Worm (Caenorhabditis elegans) whole organism, early embryonic: ENCODE measurements around the gene F23B12.7.

Experiments used
- ama-1 ChIP-seq: fragments of 150-350 bp; optimal IDR thresholded peaks from 2 replicates; lab custom pipeline; 2014
- hmbx-1 ChIP-seq: sonication (generic microtip); optimal IDR thresholded peaks from 2 replicates; lab custom pipeline; 2016; ENCODE audit warnings: mild to moderate bottlenecking, missing genetic modification characterization, missing compliant biosample characterization

DNA sequence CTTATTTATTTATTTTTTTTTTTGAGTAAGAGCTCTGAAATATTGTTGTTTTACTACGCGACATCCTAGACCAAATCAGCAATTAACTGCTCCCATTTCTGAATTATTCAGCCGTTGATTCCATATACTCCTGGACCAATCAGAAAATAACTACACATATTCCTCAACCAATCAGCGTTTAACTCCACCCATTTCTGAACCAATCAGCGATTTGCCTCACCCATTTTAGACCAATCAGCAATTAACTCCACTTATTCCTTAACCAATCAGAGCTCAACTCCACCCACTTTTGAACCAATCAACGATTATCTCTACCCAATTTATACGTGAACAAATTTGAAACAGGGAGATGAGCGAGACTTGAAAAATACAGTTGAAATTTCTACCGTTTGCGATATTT, 44.2 kb downstream of the F23B12.7 start:
- TF ChIP-seq ama-1 (lab: Kevin White, UChicago) = no peak
- no peak for TF ChIP-seq hmbx-1 (tag; lab: Kevin White, UChicago)
